Worm (Caenorhabditis elegans): ENCODE results near the gene pitr-3.

Gene pitr-3

ce11 chrV:9127773-9128172 is 13.4 kb downstream of the pitr-3 start, which contains the start of gene F21C10.3:
F21C10.3 (plus strand) TSS chrV:9128073.
- TF ChIP-seq elt-2 (tag; optimal IDR thresholded peaks at IDR 0.05) (no peak), egl-5 (tag; optimal IDR thresholded peaks at IDR 0.05) (no peak), ceh-16 (tag; optimal IDR thresholded peaks at IDR 0.05) (no peak), sea-2 (GFP tag; optimal IDR thresholded peaks at IDR 0.05) (no peak), ZK546.5 (tag; optimal IDR thresholded peaks at IDR 0.05) (no peak), egl-27 (tag; optimal IDR thresholded peaks at IDR 0.05) (no peak), lin-39 (tag; optimal IDR thresholded peaks at IDR 0.05) (no peak), unc-62 (GFP tag; optimal IDR thresholded peaks at IDR 0.05) (no peak), elt-3 (tag; optimal IDR thresholded peaks at IDR 0.05) (no peak), eor-1 (tag; optimal IDR thresholded peaks at IDR 0.05) (no peak), nhr-23 (tag; optimal IDR thresholded peaks at IDR 0.05) (no peak), R02D3.7 (tag; optimal IDR thresholded peaks at IDR 0.05) (no peak), nhr-28 (tag; optimal IDR thresholded peaks at IDR 0.05) (no peak), ztf-4 (tag; optimal IDR thresholded peaks at IDR 0.05) (no peak), ceh-82 (tag; optimal IDR thresholded peaks at IDR 0.05) (no peak), nhr-25 (tag; optimal IDR thresholded peaks at IDR 0.05) (no peak), nfya-1 (tag; optimal IDR thresholded peaks at IDR 0.05; ENCODE audit: insufficient read depth) (no peak), nhr-77 (tag; optimal IDR thresholded peaks at IDR 0.05) (no peak)

- TF ChIP-seq daf-12 (tag; optimal IDR thresholded peaks at IDR 0.05) (no peak), nfya-1 (tag; optimal IDR thresholded peaks at IDR 0.05; ENCODE audit: insufficient read depth) (no peak), sea-2 (GFP tag; optimal IDR thresholded peaks at IDR 0.05) (no peak), hmg-11 (tag; optimal IDR thresholded peaks at IDR 0.05) (no peak), nhr-11 (tag; optimal IDR thresholded peaks at IDR 0.05) (no peak), jun-1 (tag; optimal IDR thresholded peaks at IDR 0.05) (no peak), ZK546.5 (tag; optimal IDR thresholded peaks at IDR 0.05) (no peak), ztf-4 (tag; optimal IDR thresholded peaks at IDR 0.05) (no peak), ama-1 (optimal IDR thresholded peaks at IDR 0.05) (no peak), egl-27 (tag; optimal IDR thresholded peaks at IDR 0.05) (no peak), fkh-2 (tag; optimal IDR thresholded peaks at IDR 0.05) (no peak), mml-1 (tag; optimal IDR thresholded peaks at IDR 0.05) (no peak), tbx-2 (tag; optimal IDR thresholded peaks at IDR 0.05) (no peak)
These were observed 14.9 kb downstream of the pitr-3 start, which contains the start of gene F21C10.4 for ce11 chrV:9126316-9126715. F21C10.4 (plus strand) TSS chrV:9126616.

ce11 chrV:9125345-9125744 is 15.9 kb downstream of the pitr-3 start, which contains the start of gene F21C10.5:
F21C10.5 (plus strand) TSS chrV:9125645.
- no peak for TF ChIP-seq unc-39 (tag; optimal IDR thresholded peaks at IDR 0.05)
- TF ChIP-seq nfya-1 (tag; optimal IDR thresholded peaks at IDR 0.05; ENCODE audit: insufficient read depth), result no peak
- TF ChIP-seq mdl-1 (tag; optimal IDR thresholded peaks at IDR 0.05), result no peak
- no peak for TF ChIP-seq ama-1 (optimal IDR thresholded peaks at IDR 0.05)
- no peak for TF ChIP-seq unc-62 (GFP tag; optimal IDR thresholded peaks at IDR 0.05)
- no peak for TF ChIP-seq nhr-43 (tag; optimal IDR thresholded peaks at IDR 0.05; ENCODE audit: poor library complexity, severe bottlenecking)
- TF ChIP-seq pqm-1 (tag; optimal IDR thresholded peaks at IDR 0.05), result no peak
- TF ChIP-seq elt-3 (tag; optimal IDR thresholded peaks at IDR 0.05), result no peak
- TF ChIP-seq ceh-9 (tag; optimal IDR thresholded peaks at IDR 0.05), result no peak
- no peak for TF ChIP-seq fkh-10 (GFP tag; optimal IDR thresholded peaks at IDR 0.05)
- no peak for TF ChIP-seq lin-15B (tag; optimal IDR thresholded peaks at IDR 0.05)
- no peak for TF ChIP-seq nhr-77 (tag; optimal IDR thresholded peaks at IDR 0.05)

- TF ChIP-seq unc-62 (GFP tag; optimal IDR thresholded peaks at IDR 0.05) (no peak), elt-1 (tag; optimal IDR thresholded peaks at IDR 0.05) (no peak), fkh-10 (GFP tag; optimal IDR thresholded peaks at IDR 0.05) (no peak), ceh-16 (tag; optimal IDR thresholded peaks at IDR 0.05) (no peak)
These were observed 17.0 kb downstream of the pitr-3 start, which contains the start of gene F21C10.6 for ce11 chrV:9124180-9124579. F21C10.6 (plus strand) TSS chrV:9124480.

ce11 chrV:9123186-9123585 is 18.0 kb downstream of the pitr-3 start, which contains the start of gene F21C10.11:
F21C10.11 (plus strand) TSS chrV:9123486.
- peak; percentile 26 for TF ChIP-seq pqm-1 (tag; optimal IDR thresholded peaks at IDR 0.05)
- TF ChIP-seq nfya-1 (tag; optimal IDR thresholded peaks at IDR 0.05; ENCODE audit: insufficient read depth), result no peak
- TF ChIP-seq eor-1 (tag; optimal IDR thresholded peaks at IDR 0.05), result no peak
- no peak for TF ChIP-seq nhr-25 (tag; optimal IDR thresholded peaks at IDR 0.05)
- TF ChIP-seq unc-62 (GFP tag; optimal IDR thresholded peaks at IDR 0.05), result no peak
- TF ChIP-seq nhr-237 (tag; optimal IDR thresholded peaks at IDR 0.05), result no peak
